Worm (Caenorhabditis elegans) whole organism, L4 larva: Measurements from ENCODE around the gene gst-10.

ENCODE experiments used
- ces-1 ChIP-seq: fragments of 150-350 bp; sonication (generic microtip); optimal IDR thresholded peaks from 4 replicates; lab custom pipeline; 2014; ENCODE audit warnings: missing biosample characterization, missing genetic modification reagents, missing genetic modification characterization
- cey-2 ChIP-seq: sonication (generic microtip); optimal IDR thresholded peaks from 3 replicates; lab custom pipeline; 2017; ENCODE audit warnings: missing genetic modification characterization, mild to moderate bottlenecking, missing compliant biosample characterization, antibody characterized with exemption, borderline replicate concordance; ENCODE audit not compliant: insufficient read depth
- dpl-1 ChIP-seq: fragments of 150-350 bp; optimal IDR thresholded peaks from 2 replicates; lab custom pipeline; 2014; ENCODE audit warnings: missing biosample characterization, missing genetic modification reagents, missing genetic modification characterization
- lin-13 ChIP-seq: fragments of 150-350 bp; optimal IDR thresholded peaks from 2 replicates; lab custom pipeline; 2014; ENCODE audit warnings: missing biosample characterization, missing genetic modification reagents, missing genetic modification characterization
- lin-15B ChIP-seq: fragments of 150-350 bp; sonication (generic microtip); optimal IDR thresholded peaks from 3 replicates; lab custom pipeline; 2014; ENCODE audit warnings: missing biosample characterization, missing genetic modification characterization
- nhr-102 ChIP-seq: sonication (generic microtip); optimal IDR thresholded peaks from 2 replicates; lab custom pipeline; 2016; ENCODE audit warnings: mild to moderate bottlenecking, missing genetic modification characterization, moderate library complexity, missing compliant biosample characterization
- nhr-237 ChIP-seq: sonication (generic microtip); optimal IDR thresholded peaks from 2 replicates; lab custom pipeline; 2017; ENCODE audit warnings: missing biosample characterization, missing genetic modification characterization
- tag-97 ChIP-seq: fragments of 200-800 bp; sonication (Bioruptor generic); IDR thresholded peaks from 2 replicates; pipeline ENCODE4 v1.3.6; 2022; ENCODE audit warnings: missing genetic modification characterization, missing compliant biosample characterization
- tra-1 ChIP-seq: fragments of 200-800 bp; sonication (Bioruptor generic); IDR thresholded peaks from 2 replicates; pipeline ENCODE4 v1.3.6; 2022; ENCODE audit warnings: missing genetic modification reagents, missing genetic modification characterization, missing compliant biosample characterization
- zag-1 ChIP-seq: fragments of 150-350 bp; optimal IDR thresholded peaks from 2 replicates; lab custom pipeline; 2014; ENCODE audit warnings: missing biosample characterization, missing genetic modification characterization

DNA sequence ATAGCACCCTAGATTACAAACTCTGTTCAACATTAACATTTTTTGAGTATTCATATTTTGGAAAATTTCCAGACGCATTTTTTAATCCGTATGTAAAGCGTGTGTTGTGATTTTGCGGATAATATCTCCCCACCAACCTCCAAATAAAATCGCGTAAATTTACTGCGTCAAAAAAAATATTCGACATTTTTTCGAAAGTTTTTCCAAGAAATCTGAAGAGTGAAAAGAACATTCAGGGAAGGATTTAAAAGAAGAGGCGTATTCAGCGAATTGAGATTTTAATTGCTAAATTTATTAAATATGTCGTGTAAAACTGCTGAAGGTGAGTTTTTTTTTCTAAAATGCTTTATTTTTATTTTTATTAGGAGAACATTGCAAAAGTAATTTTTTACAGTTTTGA lies 12.4 kb downstream of the gst-10 start, which contains the start of gene nhr-290:
- TF ChIP-seq dpl-1: no peak
- TF ChIP-seq cey-2: no peak
- TF ChIP-seq ces-1 (GFP tag; lab: Kevin White, UChicago): no peak
- no peak for TF ChIP-seq nhr-102 (tag; lab: Kevin White, UChicago)
- no peak for TF ChIP-seq nhr-237 (tag; lab: Kevin White, UChicago)
- no peak for TF ChIP-seq tag-97
- TF ChIP-seq lin-13 (GFP tag; lab: Kevin White, UChicago): no peak
- TF ChIP-seq zag-1: no peak
- no peak for TF ChIP-seq lin-15B
- TF ChIP-seq tra-1 (GFP tag; lab: Robert Waterston, UW): no peak
